Comparison of ENCODE assay signal across 2 worm cellular contexts in the genomic region with DNA sequence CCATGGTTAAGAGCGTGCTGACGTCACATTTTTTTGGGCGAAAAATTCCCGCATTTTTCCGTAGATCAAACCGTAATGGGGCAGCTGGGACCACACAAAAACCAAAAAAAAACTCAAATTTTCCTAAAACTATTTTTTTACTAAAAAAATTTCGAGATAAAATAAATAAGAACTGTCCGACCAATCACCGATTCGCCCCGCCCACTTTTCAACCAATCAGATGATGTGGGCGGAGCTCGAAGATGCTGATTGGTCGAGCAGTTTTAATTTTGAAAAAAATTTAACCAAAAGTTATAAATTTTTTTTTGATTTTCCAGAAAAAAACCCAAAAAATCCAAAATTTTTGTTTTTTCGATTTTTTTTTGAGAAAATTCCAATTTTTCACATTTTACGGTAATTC.
A peak's percentile ranks its signal among the peaks of the same experiment; 100 is the strongest.
TF ChIP-seq lines count a peak whose summit lies in the region.

No protein-coding gene starts in this region.

TF ChIP-seq in whole organism, L3 larva, 47 proteins besides CTCF, POLR2A, EP300 and RAD21:
- TF ChIP-seq nhr-237 (tag; optimal IDR thresholded peaks at IDR 0.05; lab: Kevin White, UChicago) (no peak), nfya-1 (tag; optimal IDR thresholded peaks at IDR 0.05; lab: Kevin White, UChicago; ENCODE audit: insufficient read depth) (peak; percentile 83)

TF ChIP-seq in whole organism, late embryonic, 69 proteins besides CTCF, POLR2A, EP300 and RAD21:
- TF ChIP-seq nfya-1 (tag; optimal IDR thresholded peaks at IDR 0.05; lab: Kevin White, UChicago) = peak; percentile 60
- no peak for TF ChIP-seq ama-1 (optimal IDR thresholded peaks at IDR 0.05; lab: Kevin White, UChicago)
TF ChIP-seq in whole organism, late embryonic: peak in this region for 1.
